Worm (Caenorhabditis elegans): ENCODE results near the gene F46B3.15.
A peak's percentile ranks its signal among the peaks of the same experiment; 100 is the strongest.

The F46B3.15 gene

ce11 chrV:20633619-20634018 lies at the start of gene F46B3.15:
TSS of gene F46B3.15 (minus strand) at chrV:20633719.
- TF ChIP-seq C04F5.9 (tag; optimal IDR thresholded peaks at IDR 0.05) = no peak
- no peak for TF ChIP-seq lsy-2 (tag; optimal IDR thresholded peaks at IDR 0.05)
- no peak for TF ChIP-seq lin-14 (GFP tag; optimal IDR thresholded peaks at IDR 0.05)
- no peak for TF ChIP-seq lin-35 (GFP tag; optimal IDR thresholded peaks at IDR 0.05)
- no peak for TF ChIP-seq unc-98 (GFP tag; IDR thresholded peaks at IDR 0.05)
- no peak for TF ChIP-seq nhr-19 (GFP tag; conservative IDR thresholded peaks at IDR 0.05)
- TF ChIP-seq zag-1 (tag; optimal IDR thresholded peaks at IDR 0.05) = no peak
- TF ChIP-seq sox-4 (tag; optimal IDR thresholded peaks at IDR 0.05) = no peak
- no peak for TF ChIP-seq nhr-12 (tag; optimal IDR thresholded peaks at IDR 0.05)
- no peak for TF ChIP-seq nhr-90 (tag; optimal IDR thresholded peaks at IDR 0.05; ENCODE audit: poor library complexity)
- TF ChIP-seq fos-1 (tag; optimal IDR thresholded peaks at IDR 0.05) = no peak
- no peak for TF ChIP-seq lin-15B (tag; optimal IDR thresholded peaks at IDR 0.05)
- TF ChIP-seq nhr-71 (tag; optimal IDR thresholded peaks at IDR 0.05) = no peak
- no peak for TF ChIP-seq dpl-1 (GFP tag; optimal IDR thresholded peaks at IDR 0.05)
- no peak for TF ChIP-seq ama-1 (optimal IDR thresholded peaks at IDR 0.05)
- TF ChIP-seq unc-62 (GFP tag; optimal IDR thresholded peaks at IDR 0.05) = no peak
- TF ChIP-seq nhr-20 (tag; optimal IDR thresholded peaks at IDR 0.05) = no peak
- no peak for TF ChIP-seq lin-13 (GFP tag; optimal IDR thresholded peaks at IDR 0.05)
- no peak for TF ChIP-seq vab-15 (tag; optimal IDR thresholded peaks at IDR 0.05)

ce11 chrV:20682309-20682708 lies 48.8 kb upstream of the F46B3.15 start:
- TF ChIP-seq mdl-1 (tag; optimal IDR thresholded peaks at IDR 0.05) (no peak), unc-130 (tag; optimal IDR thresholded peaks at IDR 0.05) (no peak), C04F5.9 (tag; optimal IDR thresholded peaks at IDR 0.05) (no peak), nhr-85 (tag) (no peak), unc-86 (tag; optimal IDR thresholded peaks at IDR 0.05) (no peak), lir-3 (tag; optimal IDR thresholded peaks at IDR 0.05; ENCODE audit: poor library complexity) (no peak), nhr-11 (tag; optimal IDR thresholded peaks at IDR 0.05) (no peak), pag-3 (tag; optimal IDR thresholded peaks at IDR 0.05; ENCODE audit: borderline replicate concordance, insufficient read depth) (no peak), ceh-90 (tag; optimal IDR thresholded peaks at IDR 0.05) (no peak)

ce11 chrV:20681824-20682223 lies 48.3 kb upstream of the F46B3.15 start:
- TF ChIP-seq fkh-10 (GFP tag; optimal IDR thresholded peaks at IDR 0.05) = no peak
- no peak for TF ChIP-seq unc-30 (tag; optimal IDR thresholded peaks at IDR 0.05)
- TF ChIP-seq hlh-17 (GFP tag; optimal IDR thresholded peaks at IDR 0.05; ENCODE audit: borderline replicate concordance) = no peak
- no peak for TF ChIP-seq F16B12.6 (tag; optimal IDR thresholded peaks at IDR 0.05)
- no peak for TF ChIP-seq hlh-4 (tag; optimal IDR thresholded peaks at IDR 0.05)
- no peak for TF ChIP-seq ztf-11 (tag; optimal IDR thresholded peaks at IDR 0.05)
- peak; percentile 86 for TF ChIP-seq snpc-4 (tag; optimal IDR thresholded peaks at IDR 0.05)

ce11 chrV:20681120-20681519 lies 47.6 kb upstream of the F46B3.15 start, which contains the start of gene srsx-35:
TSS of gene srsx-35 (plus strand) at chrV:20681420.
- TF ChIP-seq rnt-1 (tag; optimal IDR thresholded peaks at IDR 0.05) = no peak
- TF ChIP-seq pax-3 (tag; optimal IDR thresholded peaks at IDR 0.05) = no peak
- TF ChIP-seq sox-4 (tag; optimal IDR thresholded peaks at IDR 0.05) = no peak
- no peak for TF ChIP-seq irx-1 (tag; optimal IDR thresholded peaks at IDR 0.05)
- no peak for TF ChIP-seq nhr-77 (tag; optimal IDR thresholded peaks at IDR 0.05)
- TF ChIP-seq lin-13 (GFP tag; optimal IDR thresholded peaks at IDR 0.05) = no peak
- no peak for TF ChIP-seq efl-1 (optimal IDR thresholded peaks at IDR 0.05)
- no peak for TF ChIP-seq efl-1 (GFP tag; optimal IDR thresholded peaks at IDR 0.05 in 1 of 2)
- no peak for TF ChIP-seq aly-2 (tag; optimal IDR thresholded peaks at IDR 0.05)
- no peak for TF ChIP-seq lin-14 (GFP tag; optimal IDR thresholded peaks at IDR 0.05)
- TF ChIP-seq egl-13 (tag; optimal IDR thresholded peaks at IDR 0.05) = no peak
- TF ChIP-seq C16A3.4 (tag; optimal IDR thresholded peaks at IDR 0.05) = no peak
- TF ChIP-seq ces-1 (GFP tag; optimal IDR thresholded peaks at IDR 0.05) = no peak
- TF ChIP-seq nhr-47 (tag; optimal IDR thresholded peaks at IDR 0.05) = no peak
- no peak for TF ChIP-seq unc-30 (tag; optimal IDR thresholded peaks at IDR 0.05)

Measured in whole organism, L1 larva.